Fruit fly (Drosophila melanogaster): ENCODE measurements around the gene ND-SGDH.

ND-SGDH gene

dm6 chr3L:12145709-12146694, 7.6 kb upstream of the ND-SGDH start, which contains the start of the genes eIF3l and Nrx-IV:
TSS of gene eIF3l (minus strand) at chr3L:12146097.
TSS of gene Nrx-IV (plus strand) at chr3L:12146519.
- no peak for TF ChIP-seq dl (GFP tag; optimal IDR thresholded peaks at IDR 0.05; ENCODE audit: insufficient read depth in 1 of 2, partially characterized antibody in 2 of 2)
- TF ChIP-seq woc (GFP tag; optimal IDR thresholded peaks at IDR 0.05): peak; percentile 62
- no peak for TF ChIP-seq Sp1 (GFP tag; optimal IDR thresholded peaks at IDR 0.05)
- no peak for TF ChIP-seq fru (GFP tag; optimal IDR thresholded peaks at IDR 0.05)
- no peak for TF ChIP-seq Rel (GFP tag; optimal IDR thresholded peaks at IDR 0.05)
- peak; percentile 73 for TF ChIP-seq Rel (tag; optimal IDR thresholded peaks at IDR 0.05)
- TF ChIP-seq usp (GFP tag; optimal IDR thresholded peaks at IDR 0.05): no peak

- peak; percentile 69 for TF ChIP-seq h (GFP tag; optimal IDR thresholded peaks at IDR 0.05)
- TF ChIP-seq woc (GFP tag; optimal IDR thresholded peaks at IDR 0.05): peak; percentile 33
- no peak for TF ChIP-seq sage (GFP tag; optimal IDR thresholded peaks at IDR 0.05)
- no peak for TF ChIP-seq Vsx2 (GFP tag; optimal IDR thresholded peaks at IDR 0.05; ENCODE audit: partially characterized antibody)
- TF ChIP-seq fru (GFP tag; optimal IDR thresholded peaks at IDR 0.05): peak; percentile 82
- peak; percentile 58 for TF ChIP-seq HLH106 (tag; optimal IDR thresholded peaks at IDR 0.05)
- no peak for TF ChIP-seq tai (GFP tag; optimal IDR thresholded peaks at IDR 0.05)
- TF ChIP-seq OdsH (GFP tag; optimal IDR thresholded peaks at IDR 0.05): peak; percentile 68
- TF ChIP-seq Hr83 (GFP tag; optimal IDR thresholded peaks at IDR 0.05; ENCODE audit: poor library complexity, severe bottlenecking): peak; percentile 35
- TF ChIP-seq dmrt93B (GFP tag; optimal IDR thresholded peaks at IDR 0.05): no peak
- TF ChIP-seq Jra (GFP tag; optimal IDR thresholded peaks at IDR 0.05): peak; percentile 75
- TF ChIP-seq rgr (GFP tag; optimal IDR thresholded peaks at IDR 0.05): peak; percentile 69
- peak; percentile 32 to 78 for TF ChIP-seq foxo (GFP tag; optimal IDR thresholded peaks at IDR 0.05)
- TF ChIP-seq Rel (GFP tag; optimal IDR thresholded peaks at IDR 0.05): no peak
- no peak for TF ChIP-seq Rel (tag; optimal IDR thresholded peaks at IDR 0.05)
- no peak for TF ChIP-seq dl (GFP tag; optimal IDR thresholded peaks at IDR 0.05; ENCODE audit: insufficient read depth in 1 of 2, partially characterized antibody in 2 of 2)
- TF ChIP-seq sv (GFP tag; optimal IDR thresholded peaks at IDR 0.05): peak; percentile 36
- TF ChIP-seq Hnf4 (GFP tag; optimal IDR thresholded peaks at IDR 0.05): peak; percentile 70
- TF ChIP-seq ey (GFP tag; optimal IDR thresholded peaks at IDR 0.05): peak; percentile 65
- TF ChIP-seq usp (GFP tag; optimal IDR thresholded peaks at IDR 0.05): no peak
- TF ChIP-seq br (GFP tag; optimal IDR thresholded peaks at IDR 0.05): peak; percentile 70
- peak; percentile 44 for TF ChIP-seq psq (GFP tag; optimal IDR thresholded peaks at IDR 0.05)
- TF ChIP-seq Sp1 (GFP tag; optimal IDR thresholded peaks at IDR 0.05): peak; percentile 43
Observed at dm6 chr3L:12139232-12139698, 881 bp upstream of the ND-SGDH start.

dm6 chr3L:12136630-12137029, 1.8 kb downstream of the ND-SGDH start, which contains the start of the genes CG5645 and Atg12:
TSS of gene CG5645 (minus strand) at chr3L:12136706.
TSS of gene Atg12 (plus strand) at chr3L:12136967.
- TF ChIP-seq foxo (GFP tag; optimal IDR thresholded peaks at IDR 0.05) (peak in 1 of 2 experiments; percentile 83), Abd-B (GFP tag; optimal IDR thresholded peaks at IDR 0.05) (no peak), Jra (GFP tag; optimal IDR thresholded peaks at IDR 0.05) (peak; percentile 79), Myc (optimal IDR thresholded peaks at IDR 0.05) (no peak), brk (GFP tag; optimal IDR thresholded peaks at IDR 0.05) (peak; percentile 71), N (GFP tag; optimal IDR thresholded peaks at IDR 0.05) (no peak), dl (GFP tag; optimal IDR thresholded peaks at IDR 0.05; ENCODE audit: insufficient read depth in 1 of 2, partially characterized antibody in 2 of 2) (no peak), Dfd (GFP tag; optimal IDR thresholded peaks at IDR 0.05) (no peak), GATAd (GFP tag; optimal IDR thresholded peaks at IDR 0.05) (no peak), sage (GFP tag; optimal IDR thresholded peaks at IDR 0.05) (no peak), Hr78 (GFP tag; optimal IDR thresholded peaks at IDR 0.05) (no peak), br (GFP tag; optimal IDR thresholded peaks at IDR 0.05) (peak; percentile 36), Mio (GFP tag; optimal IDR thresholded peaks at IDR 0.05) (no peak), dmrt93B (GFP tag; optimal IDR thresholded peaks at IDR 0.05) (no peak), lola (GFP tag; optimal IDR thresholded peaks at IDR 0.05) (no peak), Vsx2 (GFP tag; optimal IDR thresholded peaks at IDR 0.05; ENCODE audit: partially characterized antibody) (no peak), sv (GFP tag; optimal IDR thresholded peaks at IDR 0.05) (no peak), Hnf4 (GFP tag; optimal IDR thresholded peaks at IDR 0.05) (peak; percentile 81), CG32264 (GFP tag; optimal IDR thresholded peaks at IDR 0.05) (peak; percentile 13), dsf (GFP tag; optimal IDR thresholded peaks at IDR 0.05; ENCODE audit: borderline replicate concordance) (peak; percentile 46), fru (GFP tag; optimal IDR thresholded peaks at IDR 0.05) (peak; percentile 69), rgr (GFP tag; optimal IDR thresholded peaks at IDR 0.05) (peak; percentile 74), CG9705 (GFP tag; optimal IDR thresholded peaks at IDR 0.05) (peak; percentile 76), OdsH (GFP tag; optimal IDR thresholded peaks at IDR 0.05) (peak; percentile 65), tai (GFP tag; optimal IDR thresholded peaks at IDR 0.05) (no peak), Sp1 (GFP tag; optimal IDR thresholded peaks at IDR 0.05) (peak; percentile 46), Rel (GFP tag; optimal IDR thresholded peaks at IDR 0.05) (no peak), Rel (tag; optimal IDR thresholded peaks at IDR 0.05) (peak; percentile 43), Hr83 (GFP tag; optimal IDR thresholded peaks at IDR 0.05; ENCODE audit: poor library complexity, severe bottlenecking) (no peak), pan (optimal IDR thresholded peaks at IDR 0.05) (no peak), woc (GFP tag; optimal IDR thresholded peaks at IDR 0.05) (peak; percentile 76), HLH106 (tag; optimal IDR thresholded peaks at IDR 0.05) (peak; percentile 67), usp (GFP tag; optimal IDR thresholded peaks at IDR 0.05) (no peak), Dif (GFP tag; optimal IDR thresholded peaks at IDR 0.05; ENCODE audit: partially characterized antibody) (no peak), psq (GFP tag; optimal IDR thresholded peaks at IDR 0.05) (peak; percentile 48), h (GFP tag; optimal IDR thresholded peaks at IDR 0.05) (peak; percentile 84), jim (GFP tag; optimal IDR thresholded peaks at IDR 0.05) (no peak), CrebA (GFP tag; optimal IDR thresholded peaks at IDR 0.05; ENCODE audit: borderline replicate concordance) (no peak), ey (GFP tag; optimal IDR thresholded peaks at IDR 0.05) (peak; percentile 46)
